Worm (Caenorhabditis elegans) whole organism, young adult: ENCODE measurements around the gene asp-5.

Experiments
- hmg-20 ChIP-seq: fragments of 200-800 bp; sonication (Bioruptor generic); IDR thresholded peaks from 2 replicates; pipeline ENCODE4 v1.3.6; 2022; ENCODE audit warnings: missing genetic modification reagents, missing genetic modification characterization, missing compliant biosample characterization
- unc-62 ChIP-seq: fragments of 150-350 bp; optimal IDR thresholded peaks from 2 replicates; lab custom pipeline; 2014; ENCODE audit warnings: missing biosample characterization, missing genetic modification reagents, missing genetic modification characterization
- ztf-28 ChIP-seq: fragments of 200-800 bp; sonication (Bioruptor generic); IDR thresholded peaks from 2 replicates; pipeline ENCODE4 v1.3.6; 2022; ENCODE audit warnings: missing genetic modification reagents, missing genetic modification characterization, missing compliant biosample characterization

The asp-5 gene

DNA sequence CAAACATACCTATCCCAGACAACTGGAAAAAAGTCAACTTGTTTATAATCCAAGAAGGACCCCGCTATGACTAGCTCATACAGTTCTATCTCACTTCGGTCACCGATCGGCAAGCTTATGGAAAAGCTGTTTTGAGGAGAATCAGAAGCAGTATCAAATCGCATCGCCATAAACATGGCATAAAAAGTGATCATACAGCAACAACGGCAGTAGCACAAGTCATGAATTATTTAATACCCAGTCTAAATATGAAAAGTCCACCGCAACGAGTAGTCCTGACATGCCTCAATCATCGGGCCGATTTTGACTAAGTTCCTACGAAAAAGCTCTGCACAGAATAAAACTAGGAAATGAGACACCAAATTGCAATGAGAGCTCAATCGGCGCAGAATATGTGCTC, 51.4 kb downstream of the asp-5 start:
- TF ChIP-seq hmg-20 (no peak), unc-62 (GFP tag; lab: Kevin White, UChicago) (no peak), ztf-28 (GFP tag; lab: Robert Waterston, UW) (no peak)
